Worm (Caenorhabditis elegans): ENCODE data around the gene dpy-20.
A peak's percentile ranks its signal among the peaks of the same experiment; 100 is the strongest.

The dpy-20 gene

ce11 chrIV:11692071-11692673 is 8.5 kb downstream of the dpy-20 start (continued):
- TF ChIP-seq ztf-11 (tag; optimal IDR thresholded peaks at IDR 0.05) (no peak), pha-4 (tag; optimal IDR thresholded peaks at IDR 0.05) (peak; percentile 92), pqm-1 (tag; optimal IDR thresholded peaks at IDR 0.05) (peak; percentile 88), mml-1 (tag; optimal IDR thresholded peaks at IDR 0.05) (no peak), fkh-10 (GFP tag; optimal IDR thresholded peaks at IDR 0.05) (peak; percentile 41), ceh-28 (tag; optimal IDR thresholded peaks at IDR 0.05) (peak; percentile 51), ama-1 (optimal IDR thresholded peaks at IDR 0.05) (peak; percentile 47), nhr-43 (tag; optimal IDR thresholded peaks at IDR 0.05; ENCODE audit: poor library complexity, severe bottlenecking) (no peak), elt-2 (tag; optimal IDR thresholded peaks at IDR 0.05) (peak; percentile 96), ztf-4 (tag; optimal IDR thresholded peaks at IDR 0.05) (no peak), lsy-12 (tag; optimal IDR thresholded peaks at IDR 0.05) (peak; percentile 51), nhr-77 (tag; optimal IDR thresholded peaks at IDR 0.05) (no peak), ceh-9 (tag; optimal IDR thresholded peaks at IDR 0.05) (no peak)

- no peak for TF ChIP-seq mml-1 (tag; optimal IDR thresholded peaks at IDR 0.05)
- no peak for TF ChIP-seq elt-2 (tag; optimal IDR thresholded peaks at IDR 0.05)
- TF ChIP-seq nhr-237 (tag; optimal IDR thresholded peaks at IDR 0.05) = no peak
- TF ChIP-seq ceh-16 (tag; optimal IDR thresholded peaks at IDR 0.05) = no peak
- TF ChIP-seq unc-62 (GFP tag; optimal IDR thresholded peaks at IDR 0.05) = no peak
- peak; percentile 27 for TF ChIP-seq lin-39 (tag; optimal IDR thresholded peaks at IDR 0.05)
- TF ChIP-seq ama-1 (optimal IDR thresholded peaks at IDR 0.05) = no peak
- TF ChIP-seq elt-1 (tag; optimal IDR thresholded peaks at IDR 0.05) = no peak
These were observed 9.1 kb downstream of the dpy-20 start for ce11 chrIV:11691524-11691923.

- TF ChIP-seq ceh-16 (tag; optimal IDR thresholded peaks at IDR 0.05) (no peak), fos-1 (tag; optimal IDR thresholded peaks at IDR 0.05) (no peak), ztf-11 (tag; optimal IDR thresholded peaks at IDR 0.05) (no peak), unc-62 (GFP tag; optimal IDR thresholded peaks at IDR 0.05) (no peak), unc-39 (tag; optimal IDR thresholded peaks at IDR 0.05) (no peak), nfya-1 (tag; optimal IDR thresholded peaks at IDR 0.05; ENCODE audit: insufficient read depth) (no peak), R02D3.7 (tag; optimal IDR thresholded peaks at IDR 0.05) (no peak), daf-12 (tag; optimal IDR thresholded peaks at IDR 0.05) (no peak), jun-1 (tag; optimal IDR thresholded peaks at IDR 0.05) (no peak), hmg-11 (tag; optimal IDR thresholded peaks at IDR 0.05) (no peak), snpc-4 (tag; optimal IDR thresholded peaks at IDR 0.05) (no peak), nhr-43 (tag; optimal IDR thresholded peaks at IDR 0.05; ENCODE audit: poor library complexity, severe bottlenecking) (no peak), ztf-4 (tag; optimal IDR thresholded peaks at IDR 0.05) (no peak), pqm-1 (tag; optimal IDR thresholded peaks at IDR 0.05) (no peak), lsy-12 (tag; optimal IDR thresholded peaks at IDR 0.05) (no peak), egl-27 (tag; optimal IDR thresholded peaks at IDR 0.05) (no peak)
These were observed 9.7 kb downstream of the dpy-20 start, which contains the start of gene let-60 for ce11 chrIV:11690988-11691387. let-60 (minus strand) TSS chrIV:11691088.

- TF ChIP-seq ceh-9 (tag; optimal IDR thresholded peaks at IDR 0.05) = no peak
- TF ChIP-seq fkh-10 (GFP tag; optimal IDR thresholded peaks at IDR 0.05) = no peak
- no peak for TF ChIP-seq tbx-2 (tag; optimal IDR thresholded peaks at IDR 0.05)
- TF ChIP-seq unc-39 (tag; optimal IDR thresholded peaks at IDR 0.05) = no peak
- TF ChIP-seq ceh-28 (tag; optimal IDR thresholded peaks at IDR 0.05) = no peak
- no peak for TF ChIP-seq ceh-16 (tag; optimal IDR thresholded peaks at IDR 0.05)
- TF ChIP-seq fos-1 (tag; optimal IDR thresholded peaks at IDR 0.05) = no peak
- TF ChIP-seq elt-3 (tag; optimal IDR thresholded peaks at IDR 0.05) = no peak
- no peak for TF ChIP-seq nhr-23 (tag; optimal IDR thresholded peaks at IDR 0.05)
- no peak for TF ChIP-seq mdl-1 (tag; optimal IDR thresholded peaks at IDR 0.05)
- TF ChIP-seq ama-1 (optimal IDR thresholded peaks at IDR 0.05) = no peak
- no peak for TF ChIP-seq unc-62 (GFP tag; optimal IDR thresholded peaks at IDR 0.05)
- no peak for TF ChIP-seq lin-15B (tag; optimal IDR thresholded peaks at IDR 0.05)
- TF ChIP-seq nhr-43 (tag; optimal IDR thresholded peaks at IDR 0.05; ENCODE audit: poor library complexity, severe bottlenecking) = no peak
These were observed 12.6 kb downstream of the dpy-20 start, which contains the start of gene ZK792.5 for ce11 chrIV:11688018-11688417. ZK792.5 (minus strand) TSS chrIV:11688118.

ce11 chrIV:11681905-11682304 is 18.7 kb downstream of the dpy-20 start, which contains the start of gene ZK792.4:
ZK792.4 (minus strand) TSS chrIV:11682005.
- TF ChIP-seq skn-1 (tag; optimal IDR thresholded peaks at IDR 0.05) (no peak), elt-2 (tag; optimal IDR thresholded peaks at IDR 0.05) (no peak), nhr-11 (tag; optimal IDR thresholded peaks at IDR 0.05) (no peak), elt-3 (tag; optimal IDR thresholded peaks at IDR 0.05) (no peak)

All from whole organism, L3 larva.